Worm (Caenorhabditis elegans) whole organism, early embryonic: ENCODE data around the gene F09E10.5.

Experiments used
- F13C5.2 ChIP-seq: sonication (generic microtip); optimal IDR thresholded peaks from 2 replicates; lab custom pipeline; 2017; ENCODE audit warnings: mild to moderate bottlenecking, missing genetic modification characterization, inconsistent platforms, missing compliant biosample characterization
- aly-1 ChIP-seq: sonication (generic microtip); optimal IDR thresholded peaks from 2 replicates; lab custom pipeline; 2016; ENCODE audit warnings: missing genetic modification characterization, missing compliant biosample characterization
- ama-1 ChIP-seq: fragments of 150-350 bp; optimal IDR thresholded peaks from 2 replicates; lab custom pipeline; 2014
- ceh-13 ChIP-seq: fragments of 200-800 bp; sonication (Bioruptor generic); optimal IDR thresholded peaks from 2 replicates; lab custom pipeline; 2018; ENCODE audit warnings: mild to moderate bottlenecking, missing genetic modification characterization, missing compliant biosample characterization
- ceh-36 ChIP-seq: sonication (generic microtip); optimal IDR thresholded peaks from 2 replicates; lab custom pipeline; 2016; ENCODE audit warnings: missing genetic modification characterization, inconsistent platforms, missing compliant biosample characterization
- ets-7 ChIP-seq: sonication (generic microtip); optimal IDR thresholded peaks from 2 replicates; lab custom pipeline; 2016; ENCODE audit warnings: missing genotype, missing genetic modification characterization, missing compliant biosample characterization
- flt-1 ChIP-seq: fragments of 200-800 bp; sonication (Bioruptor generic); IDR thresholded peaks from 2 replicates; pipeline ENCODE4 v1.3.6; 2022; ENCODE audit warnings: missing genetic modification characterization, missing compliant biosample characterization
- hmbx-1 ChIP-seq: sonication (generic microtip); optimal IDR thresholded peaks from 2 replicates; lab custom pipeline; 2016; ENCODE audit warnings: mild to moderate bottlenecking, missing genetic modification characterization, missing compliant biosample characterization
- hnd-1 ChIP-seq: sonication (generic microtip); optimal IDR thresholded peaks from 2 replicates; lab custom pipeline; 2016; ENCODE audit warnings: missing genetic modification characterization, missing compliant biosample characterization
- pes-1 ChIP-seq: fragments of 200-800 bp; sonication (Bioruptor generic); IDR thresholded peaks from 2 replicates; pipeline ENCODE4 v1.3.6; 2022; ENCODE audit warnings: missing genetic modification reagents, missing genetic modification characterization, missing compliant biosample characterization
- scrt-1 ChIP-seq: fragments of 200-800 bp; sonication (Bioruptor generic); IDR thresholded peaks from 2 replicates; pipeline ENCODE4 v1.3.6; 2022; ENCODE audit warnings: missing genetic modification characterization, missing compliant biosample characterization
- sea-1 ChIP-seq: fragments of 200-800 bp; sonication (Bioruptor generic); conservative IDR thresholded peaks from 2 replicates; pipeline ENCODE4 v1.3.6; 2022; ENCODE audit warnings: missing genetic modification characterization, missing compliant biosample characterization
- tra-4 ChIP-seq: sonication (generic microtip); optimal IDR thresholded peaks from 2 replicates; lab custom pipeline; 2017; ENCODE audit warnings: missing genetic modification characterization, missing compliant biosample characterization

- TF ChIP-seq ama-1 (lab: Kevin White, UChicago) (no peak), hnd-1 (tag; lab: Kevin White, UChicago) (no peak), scrt-1 (GFP tag; lab: Robert Waterston, UW) (no peak), ets-7 (no peak), sea-1 (GFP tag; lab: Robert Waterston, UW) (no peak), ceh-13 (GFP tag; lab: Kevin White, UChicago) (no peak), F13C5.2 (no peak), pes-1 (GFP tag; lab: Robert Waterston, UW) (no peak), ceh-36 (tag; lab: Kevin White, UChicago) (no peak), tra-4 (tag; lab: Kevin White, UChicago) (no peak), flt-1 (GFP tag; lab: Robert Waterston, UW) (no peak), hmbx-1 (tag; lab: Kevin White, UChicago) (no peak), aly-1 (tag; lab: Kevin White, UChicago) (no peak)
These were observed 34.4 kb downstream of the F09E10.5 start for ce11 chrX:1459756-1460155.
